Fruit fly (Drosophila melanogaster) whole organism, adult: ENCODE measurements around the gene CG5861.

Experiments used
- cic ChIP-seq: fragments of 200-800 bp; sonication (Bioruptor generic); optimal IDR thresholded peaks from 2 replicates; lab custom pipeline; 2017; ENCODE audit warnings: missing biosample characterization, mild to moderate bottlenecking, missing genetic modification characterization, moderate library complexity
- cnc ChIP-seq, 2 experiments: fragments of >200 bp; optimal IDR thresholded peaks; 2 replicates each; lab custom pipeline; 2017
- tj ChIP-seq: fragments of 200-800 bp; sonication (Bioruptor generic); optimal IDR thresholded peaks from 3 replicates; lab custom pipeline; 2017; ENCODE audit warnings: missing biosample characterization, mild to moderate bottlenecking, missing genetic modification characterization, moderate library complexity

- TF ChIP-seq cic (GFP tag; lab: Kevin White, UChicago) (no peak), cnc (optimal IDR thresholded peaks at IDR 0.05; lab: Kevin White, UChicago) (no peak), tj (no peak)
These were observed 15.0 kb upstream of the CG5861 start for dm6 chr2L:16321872-16322631.
